Fruit fly (Drosophila melanogaster) whole organism, prepupa: Measurements from ENCODE around the gene tj.

Experiments
- Ets21C ChIP-seq: fragments of 200-800 bp; sonication (Bioruptor generic); optimal IDR thresholded peaks from 3 replicates; lab custom pipeline; 2016; ENCODE audit warnings: missing biosample characterization, missing genetic modification characterization
- Sox14 ChIP-seq: fragments of 200-800 bp; sonication (Bioruptor generic); optimal IDR thresholded peaks from 3 replicates; lab custom pipeline; 2016; ENCODE audit warnings: missing biosample characterization, missing genetic modification characterization
- salr ChIP-seq, 2 experiments: fragments of 200-800 bp; sonication (Bioruptor generic); optimal IDR thresholded peaks; 3 replicates each; lab custom pipeline; 2016 to 2018; ENCODE audit warnings: missing biosample characterization in 2 of 2, missing genetic modification characterization in 2 of 2, mild to moderate bottlenecking in 1 of 2

- no peak for TF ChIP-seq Sox14 (GFP tag; lab: Kevin White, UChicago)
- TF ChIP-seq Ets21C (GFP tag; lab: Kevin White, UChicago), result no peak
- TF ChIP-seq salr (GFP tag; optimal IDR thresholded peaks at IDR 0.05; lab: Kevin White, UChicago), result no peak
These were observed 4.7 kb upstream of the tj start for dm6 chr2L:19459404-19459803.
